Worm (Caenorhabditis elegans) whole organism, L4 larva: ENCODE results near the gene acdh-8.
A peak's percentile ranks its signal among the peaks of the same experiment; 100 is the strongest.
"Not testable (repeated sequence)": the region's sequence is repeated elsewhere in the genome, so short reads cannot be mapped to it uniquely, and the experiment has no call there.

Experiments used
- F26F4.8 ChIP-seq: fragments of 200-800 bp; sonication (Bioruptor generic); conservative IDR thresholded peaks from 2 replicates; pipeline ENCODE4 v1.3.6; 2022; ENCODE audit warnings: missing genetic modification characterization, missing compliant biosample characterization
- F37D6.2 ChIP-seq: sonication (generic microtip); optimal IDR thresholded peaks from 2 replicates; lab custom pipeline; 2016; ENCODE audit warnings: mild to moderate bottlenecking, missing genetic modification characterization, missing compliant biosample characterization
- T20F7.1 ChIP-seq: fragments of 200-800 bp; sonication (Bioruptor generic); optimal IDR thresholded peaks from 2 replicates; lab custom pipeline; 2018; ENCODE audit warnings: mild to moderate bottlenecking, missing genetic modification characterization, missing compliant biosample characterization
- T26A8.4 ChIP-seq: fragments of 200-800 bp; sonication (Bioruptor generic); IDR thresholded peaks from 2 replicates; pipeline ENCODE4 v1.3.6; 2022; ENCODE audit warnings: missing genetic modification characterization, missing compliant biosample characterization
- Y48G9A.11 ChIP-seq: fragments of 200-800 bp; sonication (Bioruptor generic); IDR thresholded peaks from 2 replicates; pipeline ENCODE4 v1.3.6; 2022; ENCODE audit warnings: missing genetic modification reagents, missing genetic modification characterization, missing compliant biosample characterization
- Y75B8A.6 ChIP-seq: fragments of 200-800 bp; sonication (Bioruptor generic); IDR thresholded peaks from 2 replicates; pipeline ENCODE4 v1.3.6; 2022; ENCODE audit warnings: missing genetic modification reagents, missing genetic modification characterization, missing compliant biosample characterization
- ZK337.2 ChIP-seq: fragments of 200-800 bp; sonication (Bioruptor generic); IDR thresholded peaks from 2 replicates; pipeline ENCODE4 v1.3.6; 2022; ENCODE audit warnings: missing genetic modification reagents, missing genetic modification characterization, missing compliant biosample characterization
- ZK546.5 ChIP-seq, 2 experiments: sonication (generic microtip); optimal IDR thresholded peaks; 2 replicates each; lab custom pipeline; 2017; ENCODE audit warnings: missing biosample characterization in 2 of 2, missing genetic modification characterization in 2 of 2
- aha-1 ChIP-seq: fragments of 150-350 bp; peaks from one replicate; lab custom pipeline; 2014; ENCODE audit warnings: missing biosample characterization, missing genetic modification characterization
- attf-4 ChIP-seq: sonication (generic microtip); optimal IDR thresholded peaks from 3 replicates; lab custom pipeline; 2017; ENCODE audit warnings: missing biosample characterization, missing genetic modification characterization
- ceh-20 ChIP-seq: fragments of 200-800 bp; sonication (Bioruptor generic); IDR thresholded peaks from 2 replicates; pipeline ENCODE4 v1.3.6; 2022; ENCODE audit warnings: missing genetic modification reagents, missing genetic modification characterization, missing compliant biosample characterization
- ceh-28 ChIP-seq: fragments of 150-350 bp; optimal IDR thresholded peaks from 2 replicates; lab custom pipeline; 2014; ENCODE audit warnings: missing biosample characterization, missing genetic modification reagents, missing genetic modification characterization
- ceh-62 ChIP-seq: sonication (generic microtip); optimal IDR thresholded peaks from 2 replicates; lab custom pipeline; 2017; ENCODE audit warnings: missing biosample characterization, missing genetic modification characterization
- ceh-82 ChIP-seq: sonication (generic microtip); optimal IDR thresholded peaks from 2 replicates; lab custom pipeline; 2017; ENCODE audit warnings: missing biosample characterization, missing genetic modification characterization
- daf-16 ChIP-seq, 3 experiments: sonication (generic microtip); optimal IDR thresholded peaks; 2 replicates each; lab custom pipeline; 2016 to 2017; ENCODE audit warnings: missing genetic modification characterization in 3 of 3, missing genetic modification reagents in 3 of 3, mild to moderate bottlenecking in 2 of 3, missing compliant biosample characterization in 2 of 3, missing biosample characterization in 1 of 3, moderate library complexity in 1 of 3
- dmd-9 ChIP-seq: fragments of 200-800 bp; sonication (Bioruptor generic); IDR thresholded peaks from 2 replicates; pipeline ENCODE4 v1.3.6; 2022; ENCODE audit warnings: missing genetic modification reagents, missing genetic modification characterization, missing compliant biosample characterization
- dpl-1 ChIP-seq: fragments of 150-350 bp; optimal IDR thresholded peaks from 2 replicates; lab custom pipeline; 2014; ENCODE audit warnings: missing biosample characterization, missing genetic modification reagents, missing genetic modification characterization
- dve-1 ChIP-seq: sonication (generic microtip); optimal IDR thresholded peaks from 2 replicates; lab custom pipeline; 2017; ENCODE audit warnings: antibody characterized with exemption, mild to moderate bottlenecking, missing genetic modification characterization, missing compliant biosample characterization; ENCODE audit not compliant: insufficient read depth
- egl-27 ChIP-seq: sonication (generic microtip); optimal IDR thresholded peaks from 3 replicates; lab custom pipeline; 2017; ENCODE audit warnings: missing biosample characterization, missing genetic modification reagents, missing genetic modification characterization
- egl-43 ChIP-seq: fragments of 200-800 bp; sonication (Bioruptor generic); IDR thresholded peaks from 2 replicates; pipeline ENCODE4 v1.3.6; 2022; ENCODE audit warnings: missing genetic modification reagents, missing genetic modification characterization, missing compliant biosample characterization
- gei-8 ChIP-seq: fragments of 200-800 bp; sonication (Bioruptor generic); optimal IDR thresholded peaks from 2 replicates; lab custom pipeline; 2018; ENCODE audit warnings: mild to moderate bottlenecking, missing genetic modification characterization, missing compliant biosample characterization
- hif-1 ChIP-seq, 2 experiments: sonication (generic microtip); optimal IDR thresholded peaks; 2 replicates each; lab custom pipeline; 2016 to 2017; ENCODE audit warnings: missing compliant biosample characterization in 2 of 2, missing genetic modification characterization in 2 of 2, missing genetic modification reagents in 2 of 2, missing genotype in 2 of 2, mild to moderate bottlenecking in 1 of 2
- hlh-11 ChIP-seq: fragments of 200-800 bp; sonication (Bioruptor generic); optimal IDR thresholded peaks from 2 replicates; lab custom pipeline; 2018; ENCODE audit warnings: mild to moderate bottlenecking, missing genetic modification characterization, missing compliant biosample characterization
- hlh-30 ChIP-seq: sonication (generic microtip); optimal IDR thresholded peaks from 2 replicates; lab custom pipeline; 2017; ENCODE audit warnings: antibody characterized with exemption, mild to moderate bottlenecking, missing genetic modification characterization, missing compliant biosample characterization; ENCODE audit not compliant: insufficient read depth
- lin-13 ChIP-seq: fragments of 150-350 bp; optimal IDR thresholded peaks from 2 replicates; lab custom pipeline; 2014; ENCODE audit warnings: missing biosample characterization, missing genetic modification reagents, missing genetic modification characterization
- lin-38 ChIP-seq: fragments of 200-800 bp; sonication (Bioruptor generic); IDR thresholded peaks from 2 replicates; pipeline ENCODE4 v1.3.6; 2022; ENCODE audit warnings: missing genetic modification reagents, missing genetic modification characterization, missing compliant biosample characterization
- lin-39 ChIP-seq: fragments of 150-350 bp; optimal IDR thresholded peaks from 2 replicates; lab custom pipeline; 2014; ENCODE audit warnings: missing biosample characterization, missing genetic modification reagents, missing genetic modification characterization
- lsy-2 ChIP-seq, 2 experiments: fragments of 150-350 bp in 1 of 2; sonication (generic microtip) in 1 of 2; optimal IDR thresholded peaks; 2 replicates each; lab custom pipeline; 2014 to 2017; ENCODE audit warnings: missing biosample characterization in 2 of 2, missing genetic modification characterization in 2 of 2
- mes-2 ChIP-seq: sonication (generic microtip); optimal IDR thresholded peaks from 2 replicates; lab custom pipeline; 2016; ENCODE audit warnings: missing genotype, mild to moderate bottlenecking, missing genetic modification characterization, missing compliant biosample characterization; ENCODE audit not compliant: poor library complexity, severe bottlenecking
- mxl-2 ChIP-seq: fragments of 200-800 bp; sonication (Bioruptor generic); conservative IDR thresholded peaks from 2 replicates; pipeline ENCODE4 v1.3.6; 2022; ENCODE audit warnings: missing genetic modification reagents, missing genetic modification characterization, missing compliant biosample characterization
- mxl-3 ChIP-seq: fragments of 200-800 bp; sonication (Bioruptor generic); optimal IDR thresholded peaks from 2 replicates; lab custom pipeline; 2018; ENCODE audit warnings: mild to moderate bottlenecking, missing genetic modification characterization, missing compliant biosample characterization
- nhr-10 ChIP-seq: fragments of 150-350 bp; optimal IDR thresholded peaks from 2 replicates; lab custom pipeline; 2014; ENCODE audit warnings: missing biosample characterization, missing genetic modification characterization
- nhr-111 ChIP-seq: fragments of 200-800 bp; sonication (Bioruptor generic); optimal IDR thresholded peaks from 2 replicates; lab custom pipeline; 2018; ENCODE audit warnings: mild to moderate bottlenecking, missing genetic modification characterization, missing compliant biosample characterization
- nhr-237 ChIP-seq: sonication (generic microtip); optimal IDR thresholded peaks from 2 replicates; lab custom pipeline; 2017; ENCODE audit warnings: missing biosample characterization, missing genetic modification characterization
- nhr-25 ChIP-seq: sonication (generic microtip); optimal IDR thresholded peaks from 2 replicates; lab custom pipeline; 2017; ENCODE audit warnings: missing genetic modification characterization, mild to moderate bottlenecking, missing compliant biosample characterization, antibody characterized with exemption, moderate library complexity, borderline replicate concordance; ENCODE audit not compliant: insufficient read depth
- nhr-28 ChIP-seq: fragments of 150-350 bp; optimal IDR thresholded peaks from 2 replicates; lab custom pipeline; 2014; ENCODE audit warnings: missing biosample characterization, missing genetic modification characterization
- nhr-41 ChIP-seq: fragments of 200-800 bp; sonication (Bioruptor generic); IDR thresholded peaks from 2 replicates; pipeline ENCODE4 v1.3.6; 2022; ENCODE audit warnings: missing genetic modification reagents, missing genetic modification characterization, missing compliant biosample characterization
- nhr-48 ChIP-seq: sonication (generic microtip); optimal IDR thresholded peaks from 2 replicates; lab custom pipeline; 2016; ENCODE audit warnings: mild to moderate bottlenecking, missing genetic modification characterization, missing compliant biosample characterization
- nhr-76 ChIP-seq: fragments of 150-350 bp; optimal IDR thresholded peaks from 2 replicates; lab custom pipeline; 2014; ENCODE audit warnings: missing biosample characterization, missing genetic modification characterization
- nhr-77 ChIP-seq: fragments of 150-350 bp; optimal IDR thresholded peaks from 2 replicates; lab custom pipeline; 2014; ENCODE audit warnings: missing biosample characterization, missing genetic modification characterization
- set-16 ChIP-seq: fragments of 200-800 bp; sonication (Bioruptor generic); IDR thresholded peaks from 2 replicates; pipeline ENCODE4 v1.3.6; 2022; ENCODE audit warnings: missing genetic modification reagents, missing genetic modification characterization, missing compliant biosample characterization
- snpc-1.2 ChIP-seq: fragments of 200-800 bp; sonication (Bioruptor generic); IDR thresholded peaks from 2 replicates; pipeline ENCODE4 v1.3.6; 2022; ENCODE audit warnings: missing genetic modification reagents, missing genetic modification characterization, missing compliant biosample characterization
- unc-130 ChIP-seq: sonication (generic microtip); optimal IDR thresholded peaks from 2 replicates; lab custom pipeline; 2016; ENCODE audit warnings: missing genetic modification reagents, missing genetic modification characterization, missing compliant biosample characterization
- ztf-11 ChIP-seq: fragments of 150-350 bp; optimal IDR thresholded peaks from 2 replicates; lab custom pipeline; 2014; ENCODE audit warnings: missing biosample characterization, missing genetic modification characterization

acdh-8 gene

DNA sequence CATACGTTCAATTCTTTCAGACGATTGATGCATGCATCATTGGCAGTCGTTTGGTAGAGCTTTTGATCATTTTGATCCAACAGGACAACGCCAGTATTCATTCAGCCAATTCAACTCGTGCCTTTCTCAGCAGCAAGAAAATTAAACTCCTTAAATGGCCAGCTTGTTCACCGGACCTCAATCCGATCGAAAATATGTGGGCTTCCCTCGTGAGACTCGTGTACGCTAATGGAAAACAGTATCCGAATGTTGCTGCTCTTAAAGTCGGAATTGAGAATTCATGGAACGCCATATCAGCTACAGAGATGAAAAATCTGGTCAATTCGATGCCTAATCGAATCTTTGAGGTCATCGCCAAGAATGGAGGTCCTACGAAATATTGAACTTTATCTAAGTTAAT is 21.1 kb downstream of the acdh-8 start, which contains the start of gene wago-5:
TSS of gene wago-5 (minus strand) at position 101 of the 400 bp plus-strand sequence.
- not testable (repeated sequence) for TF ChIP-seq F37D6.2 (tag; lab: Kevin White, UChicago); lin-39 (tag; lab: Kevin White, UChicago); Y75B8A.6 (GFP tag; lab: Robert Waterston, UW)

DNA sequence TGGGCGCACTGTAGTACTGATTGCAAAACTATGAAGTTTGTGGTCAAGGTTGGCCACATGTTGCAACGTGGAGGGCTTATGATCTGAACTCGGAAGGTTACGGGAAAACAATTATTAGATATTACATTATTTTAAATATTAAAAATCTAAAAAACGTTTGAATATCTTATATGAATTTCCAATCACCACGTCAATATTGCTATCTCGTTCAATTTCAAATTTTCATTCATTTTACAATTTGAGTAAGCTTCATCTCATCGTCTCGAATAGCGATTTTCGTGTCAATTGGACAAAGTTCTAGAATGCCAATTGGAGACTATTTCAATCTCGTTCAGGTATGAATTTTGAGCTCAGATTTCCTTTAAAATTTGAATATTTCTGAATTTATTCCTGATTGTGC is 22.1 kb downstream of the acdh-8 start, which contains the start of gene ZK1248.20:
TSS of gene ZK1248.20 (plus strand) at position 301 of the 400 bp plus-strand sequence.
- no peak for TF ChIP-seq ZK546.5 (tag; optimal IDR thresholded peaks at IDR 0.05; lab: Kevin White, UChicago)
- no peak for TF ChIP-seq nhr-237 (tag; lab: Kevin White, UChicago)
- TF ChIP-seq aha-1 (tag; lab: Kevin White, UChicago): no peak
- TF ChIP-seq Y75B8A.6 (GFP tag; lab: Robert Waterston, UW): no peak
- no peak for TF ChIP-seq ceh-62

DNA sequence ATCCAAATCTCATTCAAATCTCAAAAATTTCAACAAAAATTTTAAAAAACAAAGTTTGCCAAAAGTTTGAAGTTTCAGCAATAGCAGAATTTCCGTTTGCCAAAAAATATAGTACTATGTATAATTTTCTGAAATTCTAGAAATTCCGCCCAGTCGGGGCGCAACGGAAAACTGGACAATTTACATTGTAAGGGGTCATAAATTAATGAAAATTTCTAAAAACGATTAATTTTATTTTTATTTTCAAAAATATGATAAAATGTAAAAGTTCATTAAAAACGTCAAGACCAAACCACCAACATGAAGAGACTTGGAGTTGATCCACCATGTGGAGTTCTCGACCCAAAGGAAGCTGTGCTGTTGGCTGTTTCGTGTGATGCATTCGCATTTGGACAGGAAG is 24.0 kb downstream of the acdh-8 start, which contains the start of gene ZK1248.4:
TSS of gene ZK1248.4 (plus strand) at position 301 of the 400 bp plus-strand sequence.
- TF ChIP-seq mxl-2 (no peak), egl-43 (GFP tag; lab: Robert Waterston, UW) (no peak), mxl-3 (no peak), ceh-82 (no peak), hlh-30 (tag; lab: Kevin White, UChicago) (no peak), dpl-1 (GFP tag; lab: Kevin White, UChicago) (no peak), lin-38 (GFP tag; lab: Robert Waterston, UW) (no peak), F37D6.2 (tag; lab: Kevin White, UChicago) (no peak)

DNA sequence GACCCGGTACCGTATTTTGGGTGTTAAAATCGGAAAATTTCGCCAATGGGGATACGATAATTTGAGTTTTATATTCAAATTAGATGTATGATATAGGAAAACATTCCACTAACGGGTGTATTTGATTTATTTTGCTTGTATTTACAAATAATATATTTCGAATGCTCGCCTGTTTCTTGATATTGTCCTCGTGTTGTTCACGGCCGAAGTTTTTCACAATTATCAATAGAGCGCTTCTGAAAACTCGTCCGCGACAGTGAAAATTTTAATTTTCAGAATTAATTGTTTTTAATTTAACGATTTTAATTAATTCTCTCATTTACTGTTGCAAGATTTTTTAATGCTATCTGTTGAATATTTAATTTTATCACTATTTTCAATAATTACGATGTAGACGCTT is 25.4 kb downstream of the acdh-8 start:
- TF ChIP-seq set-16 (GFP tag; lab: Robert Waterston, UW) (no peak), snpc-1.2 (0 out of 2 replicates have a peak, but pooled peaks have one; percentile 9), hif-1 (tag; optimal IDR thresholded peaks at IDR 0.05; lab: Kevin White, UChicago) (peak in 1 of 2 experiments; percentile 54), nhr-111 (GFP tag; lab: Kevin White, UChicago) (no peak), lsy-2 (tag; optimal IDR thresholded peaks at IDR 0.05; lab: Kevin White, UChicago) (no peak), ZK337.2 (GFP tag; lab: Robert Waterston, UW) (0 out of 2 replicates have a peak, but pooled peaks have one; percentile 62), lin-38 (GFP tag; lab: Robert Waterston, UW) (peak; percentile 90), nhr-77 (tag; lab: Kevin White, UChicago) (no peak), nhr-28 (tag; lab: Kevin White, UChicago) (peak; percentile 22), gei-8 (GFP tag; lab: Kevin White, UChicago) (no peak), nhr-25 (tag; lab: Kevin White, UChicago) (no peak), F26F4.8 (GFP tag; lab: Robert Waterston, UW) (no peak), T20F7.1 (GFP tag; lab: Kevin White, UChicago) (no peak), Y48G9A.11 (peak; percentile 25; the same call in 1 of the 2 replicates), lin-13 (no peak), T26A8.4 (GFP tag; lab: Robert Waterston, UW) (no peak), dmd-9 (GFP tag; lab: Robert Waterston, UW) (0 out of 2 replicates have a peak, but pooled peaks have one; percentile 40), nhr-41 (GFP tag; lab: Robert Waterston, UW) (no peak), attf-4 (no peak), hlh-11 (tag; lab: Kevin White, UChicago) (no peak), nhr-48 (no peak), mes-2 (tag; lab: Kevin White, UChicago) (peak; percentile 97), ceh-20 (GFP tag; lab: Robert Waterston, UW) (no peak), nhr-10 (tag; lab: Kevin White, UChicago) (no peak), ceh-62 (no peak), unc-130 (GFP tag; lab: Kevin White, UChicago) (peak; percentile 91), daf-16 (GFP tag; optimal IDR thresholded peaks at IDR 0.05; lab: Kevin White, UChicago) (no peak), daf-16 (tag; optimal IDR thresholded peaks at IDR 0.05; lab: Kevin White, UChicago) (no peak), ztf-11 (tag; lab: Kevin White, UChicago) (no peak), ceh-28 (no peak), egl-27 (tag; lab: Kevin White, UChicago) (no peak), Y75B8A.6 (GFP tag; lab: Robert Waterston, UW) (no peak), nhr-76 (tag; lab: Kevin White, UChicago) (no peak), dve-1 (tag; lab: Kevin White, UChicago) (no peak)
